Fruit fly (Drosophila melanogaster) whole organism, embryonic: ENCODE data around the gene CG13054.

Source experiments
- Atf6 ChIP-seq: fragments of 200-800 bp; sonication (Bioruptor generic); IDR thresholded peaks from 2 replicates; pipeline ENCODE4 v1.3.6; 2022; ENCODE audit warnings: missing biosample characterization, missing genetic modification characterization
- Blimp-1 ChIP-seq: fragments of 200-800 bp; sonication (Bioruptor generic); optimal IDR thresholded peaks from 3 replicates; lab custom pipeline; 2018; ENCODE audit warnings: missing biosample characterization, missing genetic modification characterization, mild to moderate bottlenecking, moderate library complexity, missing genetic modification reagents
- CG15601 ChIP-seq: fragments of 200-800 bp; sonication (Bioruptor generic); optimal IDR thresholded peaks from 3 replicates; lab custom pipeline; 2019; ENCODE audit warnings: missing biosample characterization, mild to moderate bottlenecking, missing genetic modification characterization, moderate library complexity
- CG3838 ChIP-seq: fragments of 200-800 bp; sonication (Bioruptor generic); optimal IDR thresholded peaks from 3 replicates; lab custom pipeline; 2016; ENCODE audit warnings: missing biosample characterization, missing genetic modification characterization
- CG4820 ChIP-seq: fragments of 200-800 bp; sonication (Bioruptor generic); optimal IDR thresholded peaks from 3 replicates; lab custom pipeline; 2016; ENCODE audit warnings: missing biosample characterization, missing genetic modification characterization
- CG6765 ChIP-seq: fragments of 200-800 bp; sonication (Bioruptor generic); optimal IDR thresholded peaks from 3 replicates; lab custom pipeline; 2017; ENCODE audit warnings: missing biosample characterization, mild to moderate bottlenecking, missing genetic modification characterization
- CG7745 ChIP-seq: fragments of 200-800 bp; sonication (Bioruptor generic); optimal IDR thresholded peaks from 2 replicates; lab custom pipeline; 2018; ENCODE audit warnings: missing biosample characterization, mild to moderate bottlenecking, missing genetic modification characterization, moderate library complexity
- D19A ChIP-seq: fragments of 200-800 bp; optimal IDR thresholded peaks from 3 replicates; lab custom pipeline; 2019; ENCODE audit warnings: missing biosample characterization, mild to moderate bottlenecking, missing genetic modification characterization, moderate library complexity
- Dek ChIP-seq: fragments of 200-800 bp; sonication (Bioruptor generic); optimal IDR thresholded peaks from 3 replicates; lab custom pipeline; 2019; ENCODE audit warnings: missing biosample characterization, mild to moderate bottlenecking, missing genetic modification characterization, moderate library complexity
- Dref ChIP-seq: fragments of 200-800 bp; sonication (Bioruptor generic); IDR thresholded peaks from 2 replicates; pipeline ENCODE4 v1.3.6; 2022; ENCODE audit warnings: missing biosample characterization, missing genetic modification characterization
- Ets65A ChIP-seq: fragments of 200-800 bp; sonication (Bioruptor generic); peaks from one replicate; lab custom pipeline; 2016; ENCODE audit warnings: missing biosample characterization, missing genetic modification characterization
- ase ChIP-seq: fragments of 200-800 bp; sonication (Bioruptor generic); IDR thresholded peaks from 3 replicates; pipeline ENCODE4 v1.3.6; 2022; ENCODE audit warnings: missing biosample characterization, missing genetic modification characterization
- dmrt11E ChIP-seq: fragments of 200-800 bp; sonication (Bioruptor generic); optimal IDR thresholded peaks from 3 replicates; lab custom pipeline; 2018; ENCODE audit warnings: missing biosample characterization, mild to moderate bottlenecking, missing genetic modification characterization, moderate library complexity
- hb ChIP-seq: fragments of 200-800 bp; sonication (Bioruptor generic); IDR thresholded peaks from 3 replicates; pipeline ENCODE4 v1.3.6; 2022; ENCODE audit warnings: missing biosample characterization, missing genetic modification characterization; ENCODE audit not compliant: partially characterized antibody
- nom ChIP-seq: fragments of 200-800 bp; sonication (Bioruptor generic); optimal IDR thresholded peaks from 2 replicates; lab custom pipeline; 2017; ENCODE audit warnings: missing biosample characterization, missing genetic modification characterization, mild to moderate bottlenecking, moderate library complexity, missing genetic modification reagents

Gene CG13054

dm6 chr3L:16211156-16211935, 45.6 kb downstream of the CG13054 start (continued):
- TF ChIP-seq hb (GFP tag; lab: Robert Waterston, UW) = no peak
- TF ChIP-seq dmrt11E = no peak
- no peak for TF ChIP-seq CG6765 (GFP tag; lab: Kevin White, UChicago)
- TF ChIP-seq Blimp-1 = peak; percentile 15
- no peak for TF ChIP-seq CG4820 (GFP tag; lab: Kevin White, UChicago)
- TF ChIP-seq, all 482 proteins: peak for 53

DNA sequence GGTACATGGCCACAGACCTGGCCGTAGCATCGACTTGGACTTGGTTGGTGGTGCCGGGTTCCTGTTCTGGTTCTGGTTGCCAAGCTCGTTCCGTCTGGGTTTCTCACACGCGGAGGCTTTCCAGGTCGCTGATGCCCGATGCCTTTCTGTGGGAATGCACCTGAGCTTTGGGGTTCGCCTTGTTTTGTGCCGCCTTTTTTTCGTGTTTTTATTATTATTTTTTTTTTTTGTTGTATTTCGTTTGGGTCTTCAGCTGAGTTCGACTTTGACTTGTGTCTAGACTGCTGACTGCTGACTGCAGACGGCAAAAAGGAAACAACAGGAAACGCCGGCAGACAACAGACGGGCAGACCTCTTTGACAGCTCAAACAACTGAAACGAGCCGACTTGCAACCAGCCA, 47.4 kb downstream of the CG13054 start:
- TF ChIP-seq CG15601 (tag; lab: Kevin White, UChicago) = no peak
- peak; percentile 70 for TF ChIP-seq nom (GFP tag; lab: Kevin White, UChicago)

DNA sequence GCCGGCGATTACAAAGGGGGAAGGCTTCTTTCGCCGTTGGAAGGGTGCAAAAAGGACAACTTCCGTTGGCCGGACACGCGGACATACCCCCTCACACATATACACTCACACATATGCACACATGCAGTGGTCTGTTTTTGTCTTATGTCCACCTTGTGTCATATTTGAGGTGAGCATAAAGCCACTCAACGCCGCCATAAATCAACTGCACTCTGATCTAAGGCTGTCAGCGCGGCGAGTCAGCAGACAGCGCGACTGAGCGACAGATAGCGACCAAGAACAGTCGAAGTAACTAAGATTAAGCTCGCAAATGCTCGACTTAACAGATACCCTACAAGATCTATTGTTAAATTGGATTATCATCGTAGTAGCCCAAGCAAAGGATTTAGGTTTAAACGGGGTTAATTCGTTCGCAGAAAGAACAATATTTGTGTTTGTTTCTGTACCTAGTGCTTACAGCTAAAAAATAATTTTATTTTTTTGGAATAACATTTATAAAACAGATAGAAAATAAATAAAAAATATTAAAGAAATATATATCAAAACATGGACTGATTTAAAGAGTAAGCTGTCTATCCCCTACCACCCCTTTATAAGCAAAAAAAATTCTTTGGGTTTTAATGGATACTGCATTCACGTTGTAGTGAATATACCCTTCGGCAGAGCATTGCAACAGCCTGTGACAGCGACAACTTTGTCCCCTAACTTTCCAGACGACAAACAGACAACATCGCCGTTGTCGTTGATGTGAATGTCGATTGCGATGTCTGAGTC, 48.0 kb downstream of the CG13054 start:
- peak; percentile 12 for TF ChIP-seq D19A (tag; lab: Kevin White, UChicago)
- no peak for TF ChIP-seq CG7745 (tag; lab: Kevin White, UChicago)
- TF ChIP-seq ase (GFP tag; lab: Robert Waterston, UW) = 0 out of 3 replicates have a peak, but pooled peaks have one; percentile 10
- no peak for TF ChIP-seq CG3838
- TF ChIP-seq Ets65A (GFP tag; lab: Kevin White, UChicago) = peak; percentile 67
- TF ChIP-seq Atf6 (GFP tag; lab: Robert Waterston, UW) = no peak

dm6 chr3L:16208053-16208838, 48.7 kb downstream of the CG13054 start:
- no peak for TF ChIP-seq Dek
- 0 out of 2 replicates have a peak, but pooled peaks have one; percentile 6 for TF ChIP-seq Dref (GFP tag; lab: Robert Waterston, UW)
